Worm (Caenorhabditis elegans): Measurements from ENCODE around the gene oac-15.

DNA sequence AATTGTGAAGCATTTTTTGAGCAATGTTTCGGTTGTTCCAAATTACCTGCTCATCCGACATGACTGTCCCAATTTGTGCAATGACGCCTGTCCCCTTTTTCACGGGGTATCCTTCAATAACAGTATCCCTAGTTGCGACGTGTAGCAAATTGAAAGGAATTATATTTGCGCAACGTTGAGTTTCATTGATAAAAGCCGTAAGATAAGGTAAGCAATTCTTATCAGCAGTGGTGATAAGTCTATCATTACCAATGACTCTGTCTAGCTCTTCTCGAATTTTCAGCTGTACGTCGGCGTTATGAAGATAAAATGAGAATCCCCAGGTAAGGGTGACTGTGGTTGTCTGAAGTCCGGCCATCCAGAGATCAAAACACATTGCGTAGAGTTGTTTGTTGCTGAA lies 35.6 kb downstream of the oac-15 start:
- no peak for TF ChIP-seq aly-2 (tag; optimal IDR thresholded peaks at IDR 0.05)
- no peak for TF ChIP-seq mdl-1 (tag; optimal IDR thresholded peaks at IDR 0.05)
- TF ChIP-seq ama-1 (optimal IDR thresholded peaks at IDR 0.05): no peak
- TF ChIP-seq lin-39 (tag; optimal IDR thresholded peaks at IDR 0.05): no peak
- no peak for TF ChIP-seq egl-27 (tag; optimal IDR thresholded peaks at IDR 0.05)
- no peak for TF ChIP-seq lsy-2 (tag; optimal IDR thresholded peaks at IDR 0.05)
